Worm (Caenorhabditis elegans): ENCODE results near the gene mpst-1.

mpst-1 gene

DNA sequence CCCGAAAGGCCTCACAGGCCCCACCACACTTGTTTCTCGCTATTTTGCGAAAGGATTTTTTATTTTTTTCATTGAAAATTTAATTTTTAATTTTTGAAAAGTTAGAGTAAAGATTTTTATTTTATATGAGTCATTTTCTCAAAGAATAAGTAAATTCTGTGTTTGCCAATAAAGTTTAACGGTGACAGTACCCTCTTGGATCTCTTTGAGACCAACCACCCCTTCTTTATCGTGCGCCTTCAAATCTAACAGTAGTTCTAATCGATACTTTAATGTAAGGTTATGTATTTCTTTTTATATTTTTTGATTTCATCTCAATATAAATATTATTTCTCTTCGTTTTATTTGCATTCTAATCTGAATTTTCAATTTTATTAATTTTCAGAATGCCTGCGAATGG is 18.6 kb upstream of the mpst-1 start, which contains the start of gene hmp-1:
Gene hmp-1 (plus strand): TSS at position 380 of the 400 bp plus-strand sequence.
- TF ChIP-seq pax-3 (tag; optimal IDR thresholded peaks at IDR 0.05) (no peak), efl-1 (optimal IDR thresholded peaks at IDR 0.05) (no peak), efl-1 (GFP tag; optimal IDR thresholded peaks at IDR 0.05 in 1 of 2) (peak in 1 of 2 experiments; percentile 38)

DNA sequence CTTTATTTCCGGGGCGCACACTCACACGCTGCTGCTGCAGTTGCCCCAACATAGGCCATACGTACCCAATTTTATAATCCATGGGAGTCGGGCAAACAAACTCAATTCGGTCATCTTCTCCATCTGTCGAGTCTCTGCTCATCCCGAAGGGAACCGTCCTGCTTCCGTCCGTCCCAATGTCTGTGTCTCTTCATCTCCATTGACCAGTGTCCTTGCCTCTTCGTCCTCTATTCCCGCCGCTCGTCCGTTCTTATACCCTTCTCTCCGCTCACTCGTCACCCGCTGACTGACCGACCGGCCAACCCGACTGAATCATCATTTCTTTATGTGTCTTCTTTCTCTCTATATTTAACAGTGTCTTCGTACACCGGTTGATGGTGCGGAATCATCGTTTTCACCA is 18.0 kb upstream of the mpst-1 start:
- TF ChIP-seq mep-1 (tag; optimal IDR thresholded peaks at IDR 0.05) (peak; percentile 60), nhr-84 (tag; optimal IDR thresholded peaks at IDR 0.05) (no peak), nhr-20 (tag; optimal IDR thresholded peaks at IDR 0.05) (peak; percentile 11), fkh-10 (GFP tag; optimal IDR thresholded peaks at IDR 0.05) (no peak), mef-2 (tag; optimal IDR thresholded peaks at IDR 0.05) (no peak), F16B12.6 (tag; optimal IDR thresholded peaks at IDR 0.05) (no peak), pag-3 (tag; optimal IDR thresholded peaks at IDR 0.05; ENCODE audit: borderline replicate concordance, insufficient read depth) (no peak), nhr-12 (tag; optimal IDR thresholded peaks at IDR 0.05) (no peak), ztf-4 (tag; optimal IDR thresholded peaks at IDR 0.05) (no peak), egl-27 (tag; optimal IDR thresholded peaks at IDR 0.05) (no peak), hpl-2 (GFP tag; optimal IDR thresholded peaks at IDR 0.05) (no peak), C16A3.4 (tag; optimal IDR thresholded peaks at IDR 0.05) (no peak), xbp-1 (tag; optimal IDR thresholded peaks at IDR 0.05) (no peak), egl-13 (tag; optimal IDR thresholded peaks at IDR 0.05) (no peak), nhr-76 (tag; optimal IDR thresholded peaks at IDR 0.05) (no peak), dpl-1 (GFP tag; optimal IDR thresholded peaks at IDR 0.05) (no peak), unc-86 (tag; optimal IDR thresholded peaks at IDR 0.05) (no peak), jun-1 (tag; optimal IDR thresholded peaks at IDR 0.05) (no peak), grh-1 (GFP tag; IDR thresholded peaks at IDR 0.05) (no peak), efl-3 (GFP tag; optimal IDR thresholded peaks at IDR 0.05) (no peak), Y116A8C.19 (tag; optimal IDR thresholded peaks at IDR 0.05; ENCODE audit: borderline replicate concordance) (no peak), fos-1 (tag; optimal IDR thresholded peaks at IDR 0.05) (peak; percentile 5), ces-1 (GFP tag; optimal IDR thresholded peaks at IDR 0.05) (no peak), sup-37 (GFP tag; optimal IDR thresholded peaks at IDR 0.05) (no peak), lir-3 (tag; optimal IDR thresholded peaks at IDR 0.05; ENCODE audit: poor library complexity) (no peak), lsy-2 (tag; optimal IDR thresholded peaks at IDR 0.05) (peak in 1 of 2 experiments; percentile 8), tlp-1 (tag; optimal IDR thresholded peaks at IDR 0.05) (no peak), nhr-90 (tag; optimal IDR thresholded peaks at IDR 0.05; ENCODE audit: poor library complexity) (peak; percentile 19), snu-23 (GFP tag; optimal IDR thresholded peaks at IDR 0.05) (peak; percentile 37), zip-4 (GFP tag; optimal IDR thresholded peaks at IDR 0.05) (no peak), swsn-7 (tag; optimal IDR thresholded peaks at IDR 0.05) (peak; percentile 17), nhr-47 (tag; optimal IDR thresholded peaks at IDR 0.05) (peak; percentile 30), nhr-71 (tag; optimal IDR thresholded peaks at IDR 0.05) (no peak), zag-1 (tag; optimal IDR thresholded peaks at IDR 0.05) (no peak), aly-2 (tag; optimal IDR thresholded peaks at IDR 0.05) (no peak), mab-9 (GFP tag; IDR thresholded peaks at IDR 0.05) (0 out of 2 replicates have a peak, but pooled peaks have one; percentile 8), ama-1 (optimal IDR thresholded peaks at IDR 0.05) (no peak), ceh-63 (GFP tag; optimal IDR thresholded peaks at IDR 0.05) (no peak), rnt-1 (tag; optimal IDR thresholded peaks at IDR 0.05) (peak; percentile 30), lin-13 (GFP tag; optimal IDR thresholded peaks at IDR 0.05) (no peak), isw-1 (GFP tag; IDR thresholded peaks at IDR 0.05) (no peak; the same call in 1 of the 2 replicates), pqm-1 (tag; optimal IDR thresholded peaks at IDR 0.05) (no peak), lin-39 (tag; optimal IDR thresholded peaks at IDR 0.05) (no peak), sox-4 (tag; optimal IDR thresholded peaks at IDR 0.05) (no peak), nhr-237 (tag; optimal IDR thresholded peaks at IDR 0.05) (no peak), nhr-85 (tag) (no peak), efl-1 (optimal IDR thresholded peaks at IDR 0.05) (no peak), efl-1 (GFP tag; optimal IDR thresholded peaks at IDR 0.05 in 1 of 2) (peak in 1 of 2 experiments; percentile 33), lin-15B (tag; optimal IDR thresholded peaks at IDR 0.05) (no peak), hlh-17 (GFP tag; optimal IDR thresholded peaks at IDR 0.05; ENCODE audit: borderline replicate concordance) (no peak), nhr-11 (tag; optimal IDR thresholded peaks at IDR 0.05) (no peak)
